Worm (Caenorhabditis elegans): ENCODE results near the gene mbr-1.

Gene mbr-1

DNA sequence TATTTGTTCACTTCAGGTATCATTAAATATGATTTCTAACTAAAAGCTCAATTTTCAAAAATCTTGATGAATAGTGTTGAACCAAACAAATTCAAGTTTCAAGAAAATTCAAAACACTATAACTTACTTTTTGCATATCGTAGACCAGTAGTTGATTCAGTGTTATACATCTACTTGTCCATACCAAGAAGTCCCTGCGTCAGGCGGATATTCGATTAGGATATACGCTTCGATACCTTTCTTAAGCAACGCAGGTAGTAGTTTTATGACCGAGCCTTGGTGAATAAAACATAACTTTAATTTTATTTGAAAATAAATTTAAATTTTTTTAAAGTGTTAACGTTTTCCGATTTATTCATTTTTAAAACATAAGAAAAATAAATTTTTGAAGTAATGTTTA is 46.5 kb downstream of the mbr-1 start:
- TF ChIP-seq sptf-1 (tag; optimal IDR thresholded peaks at IDR 0.05), result no peak
- no peak for TF ChIP-seq unc-39 (tag; optimal IDR thresholded peaks at IDR 0.05)

DNA sequence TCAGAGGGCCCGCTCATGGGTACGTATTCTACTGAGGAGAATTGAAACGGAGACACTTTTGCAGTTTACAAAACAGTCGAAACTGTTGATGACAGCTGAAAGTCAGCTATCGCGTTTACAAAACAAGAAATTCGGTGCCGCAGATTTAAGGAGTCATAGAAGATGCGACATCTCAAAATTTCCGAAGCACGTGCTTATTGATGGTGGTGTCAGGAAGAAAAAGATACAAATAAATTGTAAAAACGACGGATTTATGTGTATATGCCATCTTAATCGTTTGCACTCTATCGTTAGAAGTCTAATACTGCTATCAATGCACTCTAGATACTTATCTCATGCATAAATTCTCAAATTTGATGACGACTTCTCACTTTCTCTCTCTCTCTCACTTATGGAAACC is 47.7 kb downstream of the mbr-1 start, which contains the start of gene F13E6.2:
F13E6.2 (minus strand) TSS at position 101 of the 400 bp plus-strand sequence.
- TF ChIP-seq nhr-76 (tag; optimal IDR thresholded peaks at IDR 0.05) (no peak), lin-32 (GFP tag; optimal IDR thresholded peaks at IDR 0.05) (no peak), bed-3 (GFP tag; optimal IDR thresholded peaks at IDR 0.05) (no peak), unc-120 (tag; optimal IDR thresholded peaks at IDR 0.05; ENCODE audit: poor library complexity, severe bottlenecking) (no peak), elt-1 (tag; optimal IDR thresholded peaks at IDR 0.05; ENCODE audit: borderline replicate concordance, insufficient read depth) (no peak), lin-13 (tag; optimal IDR thresholded peaks at IDR 0.05) (no peak), ceh-39 (tag; optimal IDR thresholded peaks at IDR 0.05) (no peak), blmp-1 (tag; optimal IDR thresholded peaks at IDR 0.05) (no peak), elt-3 (tag; optimal IDR thresholded peaks at IDR 0.05) (no peak), snpc-4 (tag; optimal IDR thresholded peaks at IDR 0.05) (no peak), ham-2 (GFP tag; optimal IDR thresholded peaks at IDR 0.05) (no peak)

- TF ChIP-seq ham-2 (GFP tag; optimal IDR thresholded peaks at IDR 0.05) (no peak), sptf-1 (tag; optimal IDR thresholded peaks at IDR 0.05) (no peak), elt-3 (tag; optimal IDR thresholded peaks at IDR 0.05) (no peak), ceh-83 (GFP tag; optimal IDR thresholded peaks at IDR 0.05) (no peak), nhr-237 (tag; optimal IDR thresholded peaks at IDR 0.05) (no peak), ces-1 (GFP tag; optimal IDR thresholded peaks at IDR 0.05) (no peak), lsy-2 (tag; optimal IDR thresholded peaks at IDR 0.05) (no peak), snpc-4 (tag; optimal IDR thresholded peaks at IDR 0.05) (no peak), tbx-8 (GFP tag; optimal IDR thresholded peaks at IDR 0.05) (no peak), drap-1 (GFP tag; optimal IDR thresholded peaks at IDR 0.05) (no peak), M03D4.4 (tag; optimal IDR thresholded peaks at IDR 0.05) (no peak), elt-1 (tag; optimal IDR thresholded peaks at IDR 0.05; ENCODE audit: borderline replicate concordance, insufficient read depth) (no peak), mls-2 (tag; optimal IDR thresholded peaks at IDR 0.05) (no peak)
Observed at ce11 chrX:10670198-10670597, 51.7 kb downstream of the mbr-1 start.
